Worm (Caenorhabditis elegans): Measurements from ENCODE around the gene K04D7.6.

ce11 chrIV:10223723-10224122 lies 17.6 kb upstream of the K04D7.6 start, which contains the start of gene nas-12:
- TF ChIP-seq dpl-1 (GFP tag; optimal IDR thresholded peaks at IDR 0.05) (no peak), ztf-11 (tag; optimal IDR thresholded peaks at IDR 0.05) (no peak)

All from whole organism, L4 larva.